Fruit fly (Drosophila melanogaster): ENCODE results near the gene ND-B14.5B.

The ND-B14.5B gene

DNA sequence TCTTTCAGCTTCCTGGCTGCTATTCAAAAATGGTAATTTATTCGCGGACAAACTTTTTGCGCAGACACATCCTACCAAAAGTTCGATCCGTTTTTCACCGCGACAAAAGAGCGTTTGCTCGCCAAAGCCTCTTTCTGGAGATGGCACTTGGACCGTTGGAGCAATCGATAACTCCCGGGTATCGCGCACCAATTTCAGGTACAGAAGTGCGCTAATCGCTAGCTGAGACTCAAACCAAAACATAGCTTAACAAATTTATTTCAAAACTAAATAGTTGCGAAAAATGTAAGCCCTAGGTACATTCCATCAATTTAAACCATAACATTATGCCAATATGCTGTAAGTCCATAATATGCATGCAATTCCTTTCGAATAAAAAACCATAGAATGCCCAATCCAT, 939 bp downstream of the ND-B14.5B start, which contains the start of gene toc:
Gene toc, minus strand, starts transcription at position 78 of the 400 bp plus-strand sequence.
- TF ChIP-seq Sry-δ (GFP tag; optimal IDR thresholded peaks at IDR 0.05): peak; percentile 96
- peak; percentile 16 for TF ChIP-seq CG11504 (tag; optimal IDR thresholded peaks at IDR 0.05)
- TF ChIP-seq CG18011 (GFP tag; optimal IDR thresholded peaks at IDR 0.05): no peak
- TF ChIP-seq caup (GFP tag; optimal IDR thresholded peaks at IDR 0.05; ENCODE audit: severe bottlenecking): no peak
- TF ChIP-seq insv (GFP tag; optimal IDR thresholded peaks at IDR 0.05): no peak
- no peak for TF ChIP-seq p53 (GFP tag; optimal IDR thresholded peaks at IDR 0.05)
- no peak for TF ChIP-seq Nf-YB (GFP tag; optimal IDR thresholded peaks at IDR 0.05)
- TF ChIP-seq Bdp1 (GFP tag; optimal IDR thresholded peaks at IDR 0.05): no peak
- TF ChIP-seq jigr1 (GFP tag; IDR thresholded peaks at IDR 0.05): no peak
- TF ChIP-seq CG10959 (GFP tag; IDR thresholded peaks at IDR 0.05): no peak
- no peak for TF ChIP-seq CG9215 (GFP tag; IDR thresholded peaks at IDR 0.05)
- peak; percentile 85 for TF ChIP-seq Med (GFP tag)
- peak; percentile 80 for TF ChIP-seq Scr (GFP tag; IDR thresholded peaks at IDR 0.05; ENCODE audit: partially characterized antibody)
- no peak for TF ChIP-seq salm (tag; optimal IDR thresholded peaks at IDR 0.05)
- TF ChIP-seq jing (GFP tag; optimal IDR thresholded peaks at IDR 0.05): no peak
- no peak for TF ChIP-seq chm (GFP tag; IDR thresholded peaks at IDR 0.05)
- TF ChIP-seq ATbp (GFP tag; optimal IDR thresholded peaks at IDR 0.05): no peak
- no peak for TF ChIP-seq CG12236 (GFP tag; optimal IDR thresholded peaks at IDR 0.05)
- TF ChIP-seq CG33557 (GFP tag; optimal IDR thresholded peaks at IDR 0.05): no peak
- TF ChIP-seq mam (GFP tag; optimal IDR thresholded peaks at IDR 0.05): no peak
- TF ChIP-seq sim (GFP tag; IDR thresholded peaks at IDR 0.05): no peak
- peak; percentile 55 for TF ChIP-seq CG2116 (GFP tag; optimal IDR thresholded peaks at IDR 0.05)
- TF ChIP-seq CG8924 (tag; optimal IDR thresholded peaks at IDR 0.05): no peak
- TF ChIP-seq CG4424 (GFP tag; optimal IDR thresholded peaks at IDR 0.05): no peak
- no peak for TF ChIP-seq Sry-β (GFP tag; optimal IDR thresholded peaks at IDR 0.05)
- TF ChIP-seq CG2712 (tag; optimal IDR thresholded peaks at IDR 0.05): no peak
- no peak for TF ChIP-seq ro (GFP tag; IDR thresholded peaks at IDR 0.05)
- no peak for TF ChIP-seq Blimp-1 (GFP tag; optimal IDR thresholded peaks at IDR 0.05)
- no peak for TF ChIP-seq dimm (GFP tag; IDR thresholded peaks at IDR 0.05)
- TF ChIP-seq Atf3 (GFP tag; optimal IDR thresholded peaks at IDR 0.05): no peak
- TF ChIP-seq hth (optimal IDR thresholded peaks at IDR 0.05): no peak
- TF ChIP-seq CG15269 (tag; optimal IDR thresholded peaks at IDR 0.05): no peak
- no peak for TF ChIP-seq Dad (GFP tag; optimal IDR thresholded peaks at IDR 0.05)
- no peak for TF ChIP-seq grau (tag; optimal IDR thresholded peaks at IDR 0.05)
- no peak for TF ChIP-seq CG17912 (GFP tag; optimal IDR thresholded peaks at IDR 0.05)
- TF ChIP-seq E2f1 (GFP tag; IDR thresholded peaks at IDR 0.05): no peak
- no peak for TF ChIP-seq CG12942 (GFP tag; optimal IDR thresholded peaks at IDR 0.05)
- TF ChIP-seq schlank (tag; optimal IDR thresholded peaks at IDR 0.05): no peak
- TF ChIP-seq gt (GFP tag; IDR thresholded peaks at IDR 0.05): no peak
- TF ChIP-seq repo (GFP tag; optimal IDR thresholded peaks at IDR 0.05): no peak
- no peak for TF ChIP-seq Max (GFP tag; optimal IDR thresholded peaks at IDR 0.05)
- TF ChIP-seq CG6765 (GFP tag; optimal IDR thresholded peaks at IDR 0.05): no peak
- TF ChIP-seq CG31388 (GFP tag; optimal IDR thresholded peaks at IDR 0.05): no peak
- TF ChIP-seq slou (GFP tag; optimal IDR thresholded peaks at IDR 0.05): no peak
- TF ChIP-seq jumu (GFP tag; optimal IDR thresholded peaks at IDR 0.05): no peak
- no peak for TF ChIP-seq gcm2 (GFP tag; optimal IDR thresholded peaks at IDR 0.05)
- no peak for TF ChIP-seq CG1647 (GFP tag; optimal IDR thresholded peaks at IDR 0.05)
- no peak for TF ChIP-seq Abd-B (GFP tag; optimal IDR thresholded peaks at IDR 0.05)
- TF ChIP-seq E2f2 (GFP tag; IDR thresholded peaks at IDR 0.05): peak; percentile 68
- TF ChIP-seq sqz (GFP tag; optimal IDR thresholded peaks at IDR 0.05): no peak
- TF ChIP-seq Mad (GFP tag; optimal IDR thresholded peaks at IDR 0.05): peak; percentile 23
- TF ChIP-seq emc (GFP tag; optimal IDR thresholded peaks at IDR 0.05): no peak
- TF ChIP-seq CG17361 (GFP tag; IDR thresholded peaks at IDR 0.05): no peak

All from whole organism, embryonic.